Fruit fly (Drosophila melanogaster) whole organism, adult: Measurements from ENCODE around the gene CG10680.
A peak's percentile ranks its signal among the peaks of the same experiment; 100 is the strongest.

Source experiments
- CG11617 ChIP-seq: fragments of 200-800 bp; sonication (Bioruptor generic); optimal IDR thresholded peaks from 2 replicates; lab custom pipeline; 2017; ENCODE audit warnings: mild to moderate bottlenecking, missing biosample characterization, missing genetic modification reagents, missing genetic modification characterization
- CG12768 ChIP-seq: fragments of 200-800 bp; sonication (Bioruptor generic); optimal IDR thresholded peaks from 2 replicates; lab custom pipeline; 2017; ENCODE audit warnings: missing biosample characterization, missing genetic modification characterization, mild to moderate bottlenecking, moderate library complexity, missing genetic modification reagents
- CG14711 ChIP-seq: fragments of 200-800 bp; sonication (Bioruptor generic); optimal IDR thresholded peaks from 2 replicates; lab custom pipeline; 2018; ENCODE audit warnings: missing biosample characterization, mild to moderate bottlenecking, missing genetic modification characterization, moderate library complexity
- CG1620 ChIP-seq: fragments of 200-800 bp; sonication (Bioruptor generic); optimal IDR thresholded peaks from 2 replicates; lab custom pipeline; 2016; ENCODE audit warnings: missing biosample characterization, missing genetic modification characterization
- CG33017 ChIP-seq: fragments of 200-800 bp; sonication (Bioruptor generic); optimal IDR thresholded peaks from 2 replicates; lab custom pipeline; 2018; ENCODE audit warnings: missing biosample characterization, mild to moderate bottlenecking, missing genetic modification characterization, moderate library complexity
- CG5204 ChIP-seq: fragments of 200-800 bp; sonication (Bioruptor generic); optimal IDR thresholded peaks from 2 replicates; lab custom pipeline; 2016; ENCODE audit warnings: missing biosample characterization, missing genetic modification characterization
- CG7045 ChIP-seq: fragments of 200-800 bp; sonication (Bioruptor generic); optimal IDR thresholded peaks from 2 replicates; lab custom pipeline; 2017; ENCODE audit warnings: missing biosample characterization, mild to moderate bottlenecking, missing genetic modification characterization
- CG7101 ChIP-seq: fragments of 200-800 bp; sonication (Bioruptor generic); optimal IDR thresholded peaks from 2 replicates; lab custom pipeline; 2018; ENCODE audit warnings: missing biosample characterization, mild to moderate bottlenecking, missing genetic modification characterization, moderate library complexity
- Clk ChIP-seq: fragments of 200-800 bp; sonication (Bioruptor generic); optimal IDR thresholded peaks from 2 replicates; lab custom pipeline; 2017; ENCODE audit warnings: missing biosample characterization, missing genetic modification characterization
- Crg-1 ChIP-seq: fragments of 200-800 bp; sonication (Bioruptor generic); optimal IDR thresholded peaks from 2 replicates; lab custom pipeline; 2016; ENCODE audit warnings: missing biosample characterization, missing genetic modification characterization
- Hr96 ChIP-seq: fragments of 200-800 bp; sonication (Bioruptor generic); optimal IDR thresholded peaks from 2 replicates; lab custom pipeline; 2016; ENCODE audit warnings: missing biosample characterization, missing genetic modification characterization
- Mnt ChIP-seq: fragments of 200-800 bp; sonication (Bioruptor generic); optimal IDR thresholded peaks from 2 replicates; lab custom pipeline; 2016; ENCODE audit warnings: missing biosample characterization, mild to moderate bottlenecking, missing genetic modification characterization
- bab1 ChIP-seq: fragments of 200-800 bp; sonication (Bioruptor generic); optimal IDR thresholded peaks from 3 replicates; lab custom pipeline; 2019; ENCODE audit warnings: missing biosample characterization, mild to moderate bottlenecking, missing genetic modification characterization, moderate library complexity
- cic ChIP-seq: fragments of 200-800 bp; sonication (Bioruptor generic); optimal IDR thresholded peaks from 2 replicates; lab custom pipeline; 2017; ENCODE audit warnings: missing biosample characterization, mild to moderate bottlenecking, missing genetic modification characterization, moderate library complexity
- cnc ChIP-seq, 2 experiments: fragments of >200 bp; optimal IDR thresholded peaks; 2 replicates each; lab custom pipeline; 2017
- kay ChIP-seq: fragments of 200-800 bp; sonication (Bioruptor generic); peaks from one replicate; lab custom pipeline; 2016; ENCODE audit warnings: missing biosample characterization, missing genetic modification characterization, borderline replicate concordance
- ovo ChIP-seq: fragments of 200-800 bp; sonication (Bioruptor generic); optimal IDR thresholded peaks from 2 replicates; lab custom pipeline; 2016; ENCODE audit warnings: missing biosample characterization, missing genetic modification characterization
- pad ChIP-seq: fragments of 200-800 bp; sonication (Bioruptor generic); optimal IDR thresholded peaks from 3 replicates; lab custom pipeline; 2017; ENCODE audit warnings: missing biosample characterization, missing genetic modification characterization, mild to moderate bottlenecking, moderate library complexity, missing genetic modification reagents
- tj ChIP-seq: fragments of 200-800 bp; sonication (Bioruptor generic); optimal IDR thresholded peaks from 3 replicates; lab custom pipeline; 2017; ENCODE audit warnings: missing biosample characterization, mild to moderate bottlenecking, missing genetic modification characterization, moderate library complexity
- toe ChIP-seq: fragments of 200-800 bp; sonication (Bioruptor generic); optimal IDR thresholded peaks from 2 replicates; lab custom pipeline; 2016; ENCODE audit warnings: missing biosample characterization, missing genetic modification characterization

CG10680 gene

dm6 chr2L:19961585-19961984, 2.4 kb upstream of the CG10680 start, which contains the start of gene CG42866:
Gene CG42866 (minus strand): TSS chr2L:19961685.
- TF ChIP-seq cnc (optimal IDR thresholded peaks at IDR 0.05; lab: Kevin White, UChicago): no peak
- no peak for TF ChIP-seq CG7101 (tag; lab: Kevin White, UChicago)
- no peak for TF ChIP-seq CG12768 (GFP tag; lab: Kevin White, UChicago)
- no peak for TF ChIP-seq pad (GFP tag; lab: Kevin White, UChicago)
- TF ChIP-seq CG11617 (GFP tag; lab: Kevin White, UChicago): no peak
- no peak for TF ChIP-seq toe (GFP tag; lab: Kevin White, UChicago)
- TF ChIP-seq Mnt (GFP tag; lab: Kevin White, UChicago): no peak

- TF ChIP-seq CG1620 (GFP tag; lab: Kevin White, UChicago) (no peak), cic (GFP tag; lab: Kevin White, UChicago) (no peak), CG12768 (GFP tag; lab: Kevin White, UChicago) (no peak), CG7045 (no peak), CG14711 (tag; lab: Kevin White, UChicago) (no peak), CG33017 (tag; lab: Kevin White, UChicago) (no peak), kay (no peak)
Observed at dm6 chr2L:19962252-19962729, 1.6 kb upstream of the CG10680 start, which contains the start of the genes CG13965 and CG16772. Gene CG13965 (minus strand): TSS chr2L:19962352. Gene CG16772 (plus strand): TSS chr2L:19962679.

dm6 chr2L:19966410-19966809, 2.5 kb downstream of the CG10680 start, which contains the start of gene OS9:
Gene OS9 (minus strand): TSS chr2L:19966510.
- TF ChIP-seq toe (GFP tag; lab: Kevin White, UChicago) (no peak), cic (GFP tag; lab: Kevin White, UChicago) (no peak), CG5204 (GFP tag; lab: Kevin White, UChicago) (no peak), pad (GFP tag; lab: Kevin White, UChicago) (no peak), CG7101 (tag; lab: Kevin White, UChicago) (no peak), Clk (no peak), bab1 (GFP tag; lab: Kevin White, UChicago) (no peak), CG33017 (tag; lab: Kevin White, UChicago) (no peak), ovo (no peak), CG12768 (GFP tag; lab: Kevin White, UChicago) (no peak), kay (no peak), CG1620 (GFP tag; lab: Kevin White, UChicago) (no peak), CG14711 (tag; lab: Kevin White, UChicago) (no peak), Hr96 (GFP tag; lab: Kevin White, UChicago) (no peak), cnc (optimal IDR thresholded peaks at IDR 0.05; lab: Kevin White, UChicago) (no peak), Crg-1 (GFP tag; lab: Kevin White, UChicago) (no peak), CG11617 (GFP tag; lab: Kevin White, UChicago) (no peak), CG7045 (no peak), tj (no peak)

- TF ChIP-seq ovo: no peak
- peak; percentile 1 for TF ChIP-seq cic (GFP tag; lab: Kevin White, UChicago)
Observed at dm6 chr2L:19967390-19967789, 3.5 kb downstream of the CG10680 start, which contains the start of gene Hf. Gene Hf (minus strand): TSS chr2L:19967685.

dm6 chr2L:19987875-19988665, 24.1 kb downstream of the CG10680 start:
- TF ChIP-seq Mnt (GFP tag; lab: Kevin White, UChicago): no peak
- TF ChIP-seq cnc (optimal IDR thresholded peaks at IDR 0.05; lab: Kevin White, UChicago): no peak
- TF ChIP-seq CG11617 (GFP tag; lab: Kevin White, UChicago): no peak
- TF ChIP-seq tj: no peak
- no peak for TF ChIP-seq Clk
- no peak for TF ChIP-seq CG14711 (tag; lab: Kevin White, UChicago)
- no peak for TF ChIP-seq ovo
- no peak for TF ChIP-seq CG5204 (GFP tag; lab: Kevin White, UChicago)

dm6 chr2L:19989658-19990362, 25.9 kb downstream of the CG10680 start:
- TF ChIP-seq pad (GFP tag; lab: Kevin White, UChicago) (no peak), Clk (no peak), toe (GFP tag; lab: Kevin White, UChicago) (no peak), CG1620 (GFP tag; lab: Kevin White, UChicago) (no peak), CG5204 (GFP tag; lab: Kevin White, UChicago) (no peak), bab1 (GFP tag; lab: Kevin White, UChicago) (no peak), cic (GFP tag; lab: Kevin White, UChicago) (no peak), CG7101 (tag; lab: Kevin White, UChicago) (no peak)
